Worm (Caenorhabditis elegans): Measurements from ENCODE around the gene C29E4.9.

C29E4.9 gene

DNA sequence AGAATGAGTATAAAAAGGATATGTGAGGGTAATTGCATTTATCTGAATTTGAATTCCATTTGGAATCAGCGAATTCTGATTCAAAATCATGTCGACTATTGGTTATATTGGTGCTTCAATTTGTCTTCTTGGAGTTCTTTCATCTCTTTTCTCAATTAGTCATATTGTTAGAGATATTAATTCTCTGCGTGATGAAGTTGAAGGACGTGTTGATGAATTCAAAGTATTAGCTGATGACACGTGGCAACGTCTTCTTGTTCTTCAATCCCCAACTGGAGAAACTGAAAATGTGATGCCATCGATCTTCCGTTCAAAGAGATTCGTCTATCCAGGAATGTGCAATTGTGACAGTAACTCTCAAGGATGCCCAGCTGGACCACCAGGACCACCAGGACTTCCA, 8.1 kb downstream of the C29E4.9 start, which contains the start of gene col-90:
Gene col-90, plus strand, starts transcription at position 37 of the 400 bp plus-strand sequence.
- TF ChIP-seq nhr-76 (tag; optimal IDR thresholded peaks at IDR 0.05) (no peak), nhr-25 (tag; optimal IDR thresholded peaks at IDR 0.05) (peak; percentile 55), elt-3 (tag; optimal IDR thresholded peaks at IDR 0.05) (no peak), egl-5 (tag; optimal IDR thresholded peaks at IDR 0.05) (no peak), nfya-1 (tag; optimal IDR thresholded peaks at IDR 0.05; ENCODE audit: insufficient read depth) (no peak), nhr-43 (tag; optimal IDR thresholded peaks at IDR 0.05; ENCODE audit: poor library complexity, severe bottlenecking) (peak; percentile 61)

DNA sequence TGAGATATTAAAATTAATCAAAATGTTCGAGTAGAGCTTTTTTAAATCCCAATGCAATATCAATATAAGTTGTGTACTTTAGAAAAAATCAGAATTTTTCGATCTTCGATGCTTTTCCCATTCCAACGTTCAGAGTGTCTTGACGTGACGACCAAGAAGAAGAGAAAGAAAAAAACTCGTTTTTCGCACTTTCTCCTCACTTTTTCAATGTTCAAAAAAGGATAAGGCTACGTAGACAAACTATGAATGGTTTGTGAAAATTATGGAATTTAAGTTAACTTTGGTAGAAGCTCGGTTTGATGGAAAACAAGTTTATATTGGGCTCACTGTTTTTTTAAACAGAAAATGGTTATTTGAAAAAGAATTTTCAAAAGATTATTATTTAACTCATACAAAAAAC, 9.2 kb downstream of the C29E4.9 start:
- TF ChIP-seq elt-2 (tag; optimal IDR thresholded peaks at IDR 0.05) (no peak), nhr-237 (tag; optimal IDR thresholded peaks at IDR 0.05) (no peak), unc-62 (GFP tag; optimal IDR thresholded peaks at IDR 0.05) (no peak), mml-1 (tag; optimal IDR thresholded peaks at IDR 0.05) (no peak)

DNA sequence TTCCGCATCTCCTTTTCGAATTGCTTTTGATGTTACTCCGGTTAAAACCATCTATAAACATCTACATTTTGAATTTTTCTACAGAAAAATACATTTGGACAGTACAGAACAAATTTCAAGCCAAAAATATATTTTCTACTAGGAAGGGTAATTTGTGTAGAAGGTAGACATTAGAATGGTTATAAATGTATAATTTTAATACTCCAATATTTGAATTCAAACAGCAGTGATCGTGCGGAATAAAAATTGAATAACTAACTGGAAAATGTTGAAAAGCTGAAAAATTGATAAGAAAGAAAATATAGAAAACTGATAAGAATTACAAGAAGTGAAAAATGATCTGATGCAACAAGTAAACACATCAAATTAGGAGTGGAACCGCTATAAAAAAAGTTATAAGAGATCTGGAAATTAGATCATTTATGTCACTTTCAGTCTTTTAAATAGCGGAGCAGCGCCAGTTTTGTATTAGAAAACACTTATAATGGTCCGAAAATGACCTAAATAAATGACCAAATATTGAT, 9.8 kb downstream of the C29E4.9 start, which contains the start of gene gsto-1:
Gene gsto-1, minus strand, starts transcription at position 51 of the 524 bp plus-strand sequence.
- TF ChIP-seq nhr-76 (tag; optimal IDR thresholded peaks at IDR 0.05) (no peak), pha-4 (tag; optimal IDR thresholded peaks at IDR 0.05) (peak; percentile 13), elt-2 (tag; optimal IDR thresholded peaks at IDR 0.05) (peak; percentile 74), fkh-10 (GFP tag; optimal IDR thresholded peaks at IDR 0.05) (no peak)

DNA sequence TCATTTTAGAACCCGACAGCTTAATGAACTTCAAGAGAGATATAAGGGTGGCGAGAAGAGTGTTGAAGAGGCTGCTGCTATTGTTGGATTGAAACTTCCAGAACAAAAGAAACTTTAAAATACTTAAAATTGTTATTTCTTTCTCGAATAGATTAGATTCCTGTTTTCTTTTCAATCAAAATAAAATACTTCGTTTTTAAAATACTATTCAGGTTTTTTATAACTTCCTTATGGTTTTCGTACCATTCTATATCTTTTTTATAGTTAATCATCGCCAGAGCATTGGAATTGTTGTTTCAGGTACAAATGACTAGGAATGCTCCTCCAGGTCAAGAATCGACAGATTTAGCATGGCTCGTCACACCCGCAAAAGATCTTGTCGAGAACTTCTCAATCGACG, 15.4 kb downstream of the C29E4.9 start, which contains the start of gene kle-2:
Gene kle-2, plus strand, starts transcription at position 301 of the 400 bp plus-strand sequence.
- no peak for TF ChIP-seq ztf-4 (tag; optimal IDR thresholded peaks at IDR 0.05)
- TF ChIP-seq skn-1 (tag; optimal IDR thresholded peaks at IDR 0.05), result no peak
- no peak for TF ChIP-seq fkh-10 (GFP tag; optimal IDR thresholded peaks at IDR 0.05)
- no peak for TF ChIP-seq nhr-12 (tag; optimal IDR thresholded peaks at IDR 0.05)
- no peak for TF ChIP-seq ztf-11 (tag; optimal IDR thresholded peaks at IDR 0.05)
- TF ChIP-seq nhr-25 (tag; optimal IDR thresholded peaks at IDR 0.05), result no peak
- no peak for TF ChIP-seq nhr-28 (tag; optimal IDR thresholded peaks at IDR 0.05)
- no peak for TF ChIP-seq mdl-1 (tag; optimal IDR thresholded peaks at IDR 0.05)
- TF ChIP-seq ama-1 (optimal IDR thresholded peaks at IDR 0.05), result no peak
- no peak for TF ChIP-seq eor-1 (tag; optimal IDR thresholded peaks at IDR 0.05)
- no peak for TF ChIP-seq nhr-77 (tag; optimal IDR thresholded peaks at IDR 0.05)
- TF ChIP-seq ceh-16 (tag; optimal IDR thresholded peaks at IDR 0.05), result no peak
- TF ChIP-seq pqm-1 (tag; optimal IDR thresholded peaks at IDR 0.05), result no peak
- no peak for TF ChIP-seq nhr-237 (tag; optimal IDR thresholded peaks at IDR 0.05)
- no peak for TF ChIP-seq nhr-23 (tag; optimal IDR thresholded peaks at IDR 0.05)
- TF ChIP-seq snpc-4 (tag; optimal IDR thresholded peaks at IDR 0.05), result no peak
- TF ChIP-seq ZK546.5 (tag; optimal IDR thresholded peaks at IDR 0.05), result no peak
- no peak for TF ChIP-seq sea-2 (GFP tag; optimal IDR thresholded peaks at IDR 0.05)

DNA sequence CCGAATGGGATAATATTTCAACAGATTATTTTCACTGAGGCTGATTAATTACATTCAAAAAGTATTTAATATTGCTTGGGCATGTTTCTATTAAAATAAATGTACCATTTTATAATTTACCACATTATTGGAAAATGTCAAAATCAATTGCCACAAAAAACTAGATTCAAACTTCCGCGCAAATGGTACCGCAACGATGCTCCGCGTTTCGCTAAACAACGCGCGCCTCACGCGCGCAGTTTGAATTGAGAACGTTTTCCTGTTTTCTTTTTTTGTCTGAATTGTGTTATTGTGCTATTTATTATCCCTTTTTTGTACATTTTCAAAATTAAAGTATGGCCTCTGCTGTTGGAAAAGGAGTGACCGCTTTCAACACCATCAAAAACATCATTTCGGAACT, 16.0 kb downstream of the C29E4.9 start, which contains the start of gene C29E4.12:
Gene C29E4.12, plus strand, starts transcription at position 333 of the 400 bp plus-strand sequence.
- TF ChIP-seq ama-1 (optimal IDR thresholded peaks at IDR 0.05) (no peak), egl-27 (tag; optimal IDR thresholded peaks at IDR 0.05) (no peak), lin-15B (tag; optimal IDR thresholded peaks at IDR 0.05) (peak; percentile 91), lin-39 (tag; optimal IDR thresholded peaks at IDR 0.05) (peak; percentile 41), jun-1 (tag; optimal IDR thresholded peaks at IDR 0.05) (no peak), unc-62 (GFP tag; optimal IDR thresholded peaks at IDR 0.05) (no peak), fkh-10 (GFP tag; optimal IDR thresholded peaks at IDR 0.05) (peak; percentile 26), nhr-23 (tag; optimal IDR thresholded peaks at IDR 0.05) (peak; percentile 84), nhr-25 (tag; optimal IDR thresholded peaks at IDR 0.05) (peak; percentile 69), mdl-1 (tag; optimal IDR thresholded peaks at IDR 0.05) (no peak), ZK546.5 (tag; optimal IDR thresholded peaks at IDR 0.05) (no peak), ceh-28 (tag; optimal IDR thresholded peaks at IDR 0.05) (peak; percentile 15), fos-1 (tag; optimal IDR thresholded peaks at IDR 0.05) (no peak), nhr-11 (tag; optimal IDR thresholded peaks at IDR 0.05) (no peak), nhr-76 (tag; optimal IDR thresholded peaks at IDR 0.05) (no peak), elt-2 (tag; optimal IDR thresholded peaks at IDR 0.05) (no peak), hmg-11 (tag; optimal IDR thresholded peaks at IDR 0.05) (peak; percentile 38), eor-1 (tag; optimal IDR thresholded peaks at IDR 0.05) (no peak), elt-3 (tag; optimal IDR thresholded peaks at IDR 0.05) (no peak), elt-1 (tag; optimal IDR thresholded peaks at IDR 0.05) (no peak), nhr-237 (tag; optimal IDR thresholded peaks at IDR 0.05) (no peak), nhr-43 (tag; optimal IDR thresholded peaks at IDR 0.05; ENCODE audit: poor library complexity, severe bottlenecking) (peak; percentile 39), nfya-1 (tag; optimal IDR thresholded peaks at IDR 0.05; ENCODE audit: insufficient read depth) (peak; percentile 83), ceh-16 (tag; optimal IDR thresholded peaks at IDR 0.05) (no peak), nhr-28 (tag; optimal IDR thresholded peaks at IDR 0.05) (no peak), nhr-77 (tag; optimal IDR thresholded peaks at IDR 0.05) (peak; percentile 48), daf-12 (tag; optimal IDR thresholded peaks at IDR 0.05) (no peak), nhr-67 (tag; optimal IDR thresholded peaks at IDR 0.05) (no peak), aly-2 (tag; optimal IDR thresholded peaks at IDR 0.05) (no peak), R02D3.7 (tag; optimal IDR thresholded peaks at IDR 0.05) (peak; percentile 17), pha-4 (tag; optimal IDR thresholded peaks at IDR 0.05) (peak; percentile 79), nhr-12 (tag; optimal IDR thresholded peaks at IDR 0.05) (no peak), pqm-1 (tag; optimal IDR thresholded peaks at IDR 0.05) (peak; percentile 11), lsy-12 (tag; optimal IDR thresholded peaks at IDR 0.05) (no peak), egl-5 (tag; optimal IDR thresholded peaks at IDR 0.05) (peak; percentile 38), zag-1 (tag; optimal IDR thresholded peaks at IDR 0.05) (no peak)

All from whole organism, L3 larva.